Fruit fly (Drosophila melanogaster) Kc167 (cell line): Measurements from ENCODE around the gene brwl.

ENCODE experiments used
- Myc ChIP-seq: fragments of >200 bp; optimal IDR thresholded peaks from 2 replicates; lab custom pipeline; 2017; ENCODE audit warnings: missing external identifiers
- Sin3A ChIP-seq: fragments of >200 bp; optimal IDR thresholded peaks from 2 replicates; lab custom pipeline; 2018; ENCODE audit warnings: missing external identifiers
- psq ChIP-seq: fragments of >200 bp; optimal IDR thresholded peaks from 2 replicates; lab custom pipeline; 2017; ENCODE audit warnings: missing external identifiers
- ttk ChIP-seq: sonication (Bioruptor generic); optimal IDR thresholded peaks from 2 replicates; lab custom pipeline; 2017; ENCODE audit warnings: missing external identifiers

DNA sequence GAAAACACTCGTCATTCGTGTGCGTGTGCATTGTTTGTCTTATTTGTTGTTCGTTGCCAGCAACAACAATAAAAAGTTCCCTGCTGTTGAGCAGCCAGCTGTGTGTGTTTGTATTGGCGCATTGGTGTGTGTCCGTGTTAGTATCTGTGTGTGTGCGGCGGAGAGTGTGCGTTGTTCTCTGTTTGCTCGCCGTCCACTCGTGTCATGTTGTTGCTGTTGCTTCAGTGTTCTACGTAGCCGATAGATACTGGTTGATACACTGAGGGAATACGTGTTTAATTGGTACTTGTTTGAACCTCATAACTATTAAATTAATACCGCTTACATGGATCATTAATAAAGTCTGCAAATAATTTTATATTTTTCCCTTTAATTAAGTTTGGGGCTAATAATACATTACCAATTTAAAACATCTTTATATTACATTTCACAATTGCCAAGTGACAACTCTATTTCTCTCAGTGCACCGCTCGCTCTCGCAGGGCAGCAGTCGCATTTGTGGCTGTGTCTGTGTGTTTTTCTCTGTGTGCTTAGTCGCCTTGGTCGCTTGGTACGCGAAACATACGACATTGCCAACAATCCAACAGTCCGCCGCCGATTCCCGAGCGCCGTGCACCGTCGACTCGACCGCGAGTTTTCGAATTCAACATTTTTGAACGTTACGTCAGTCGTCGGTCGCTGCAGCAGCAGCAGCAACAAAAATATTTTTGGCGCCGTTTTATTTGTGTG lies at the start of gene brwl:
- TF ChIP-seq psq (lab: Kevin White, UChicago) (no peak), Myc (lab: Kevin White, UChicago) (no peak), ttk (lab: Kevin White, UChicago) (no peak), Sin3A (lab: Kevin White, UChicago) (no peak)
